Fruit fly (Drosophila melanogaster): ENCODE results near the gene Diap1.
A peak's percentile ranks its signal among the peaks of the same experiment; 100 is the strongest.

Diap1 gene

dm6 chr3L:16016911-16017310 lies 33.9 kb downstream of the Diap1 start (continued):
- TF ChIP-seq pan (optimal IDR thresholded peaks at IDR 0.05) (no peak), pan (GFP tag; optimal IDR thresholded peaks at IDR 0.05 in 1 of 2, IDR thresholded peaks at IDR 0.05 in 1 of 2) (no peak), NK7.1 (GFP tag; optimal IDR thresholded peaks at IDR 0.05) (no peak), CG8478 (optimal IDR thresholded peaks at IDR 0.05) (no peak), slp2 (GFP tag; optimal IDR thresholded peaks at IDR 0.05) (no peak), CG13624 (GFP tag; optimal IDR thresholded peaks at IDR 0.05) (no peak), z (GFP tag; IDR thresholded peaks at IDR 0.05) (no peak), schlank (tag; optimal IDR thresholded peaks at IDR 0.05) (no peak), CG1832 (GFP tag; optimal IDR thresholded peaks at IDR 0.05) (no peak), CG7357 (GFP tag; IDR thresholded peaks at IDR 0.05) (no peak), CG8089 (GFP tag; optimal IDR thresholded peaks at IDR 0.05) (no peak), Ravus (GFP tag; IDR thresholded peaks at IDR 0.05) (no peak), D (optimal IDR thresholded peaks at IDR 0.05) (no peak), D (GFP tag; optimal IDR thresholded peaks at IDR 0.05) (no peak), CG12104 (GFP tag; optimal IDR thresholded peaks at IDR 0.05) (no peak), so (GFP tag; IDR thresholded peaks at IDR 0.05) (no peak), CG9817 (tag; optimal IDR thresholded peaks at IDR 0.05) (no peak), CG4360 (GFP tag; IDR thresholded peaks at IDR 0.05) (no peak), h (optimal IDR thresholded peaks at IDR 0.05) (no peak)

DNA sequence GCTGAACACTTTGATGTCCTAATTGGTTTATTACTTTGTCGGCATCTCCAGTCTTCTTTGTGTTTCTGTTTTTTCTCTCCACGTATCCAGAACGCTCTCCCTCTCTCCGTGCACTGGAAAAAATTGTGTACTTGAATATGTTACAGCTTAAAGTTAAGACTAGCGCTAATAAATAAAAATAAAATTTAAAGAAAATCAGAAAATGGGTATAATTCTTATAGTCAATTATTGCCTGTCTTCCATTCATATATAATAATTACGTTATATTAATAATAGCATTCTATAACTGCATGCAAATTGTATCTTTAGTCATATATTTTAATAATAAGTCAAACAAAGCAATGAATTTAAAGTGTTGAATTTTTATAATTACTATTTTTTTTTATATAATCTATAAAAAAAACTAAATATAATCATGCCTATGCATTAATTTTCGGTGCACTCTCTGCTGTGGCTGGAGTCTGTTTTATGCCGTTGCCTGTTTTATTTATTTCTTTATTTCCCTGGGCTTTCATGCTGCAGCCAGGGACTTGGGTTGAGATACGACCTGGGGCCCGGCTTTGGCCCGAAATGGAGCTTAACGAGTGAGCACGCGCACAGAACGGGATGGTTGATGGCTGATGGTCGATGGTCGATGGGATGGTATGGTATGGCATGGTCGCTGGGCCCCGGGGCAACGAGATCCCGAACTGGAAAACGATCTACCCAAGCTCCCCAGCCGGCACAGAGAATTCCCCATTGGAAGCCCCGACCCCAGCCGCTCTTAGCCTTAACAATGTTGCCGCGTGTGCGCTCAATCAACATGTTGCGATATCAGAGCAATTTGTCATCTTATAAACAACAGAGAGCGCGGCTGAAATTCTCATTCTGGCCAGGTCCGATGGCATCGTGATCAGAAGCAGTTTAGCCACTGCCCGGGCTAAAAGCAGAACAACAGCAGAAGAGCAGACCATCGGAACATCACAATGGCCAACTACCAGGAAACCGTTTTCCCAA lies 34.8 kb downstream of the Diap1 start:
- no peak for TF ChIP-seq Bgb (GFP tag; IDR thresholded peaks at IDR 0.05; ENCODE audit: partially characterized antibody)
- TF ChIP-seq sug (tag; optimal IDR thresholded peaks at IDR 0.05): no peak
- TF ChIP-seq CG8924 (tag; optimal IDR thresholded peaks at IDR 0.05): peak; percentile 28
- peak; percentile 74 for TF ChIP-seq CG17829 (tag; optimal IDR thresholded peaks at IDR 0.05)
- TF ChIP-seq Rx (GFP tag; IDR thresholded peaks at IDR 0.05): no peak
- no peak for TF ChIP-seq BtbVII (GFP tag; optimal IDR thresholded peaks at IDR 0.05)
- TF ChIP-seq ro (GFP tag; IDR thresholded peaks at IDR 0.05): no peak
- TF ChIP-seq CG4404 (GFP tag; IDR thresholded peaks at IDR 0.05): no peak
- TF ChIP-seq nau (GFP tag; optimal IDR thresholded peaks at IDR 0.05): no peak
- TF ChIP-seq CG1024 (GFP tag; IDR thresholded peaks at IDR 0.05): 0 out of 2 replicates have a peak, but pooled peaks have one; percentile 2
- TF ChIP-seq CG10565 (GFP tag; optimal IDR thresholded peaks at IDR 0.05): no peak
- no peak for TF ChIP-seq D (optimal IDR thresholded peaks at IDR 0.05)
- TF ChIP-seq D (GFP tag; optimal IDR thresholded peaks at IDR 0.05): peak; percentile 5
- no peak for TF ChIP-seq sc (optimal IDR thresholded peaks at IDR 0.05)
- TF ChIP-seq sc (GFP tag; optimal IDR thresholded peaks at IDR 0.05): no peak
- no peak for TF ChIP-seq ssp (GFP tag; IDR thresholded peaks at IDR 0.05)
- peak in 1 of 3 experiments; percentile 69 for TF ChIP-seq lola (GFP tag; optimal IDR thresholded peaks at IDR 0.05)
- TF ChIP-seq CG7839 (tag; optimal IDR thresholded peaks at IDR 0.05): peak; percentile 30
- TF ChIP-seq Fer2 (tag; optimal IDR thresholded peaks at IDR 0.05): no peak
- no peak for TF ChIP-seq kay (GFP tag; optimal IDR thresholded peaks at IDR 0.05)
- no peak for TF ChIP-seq tx (GFP tag; optimal IDR thresholded peaks at IDR 0.05)
- no peak for TF ChIP-seq mld (GFP tag; IDR thresholded peaks at IDR 0.05; ENCODE audit: partially characterized antibody)
- no peak for TF ChIP-seq Lim3 (GFP tag; IDR thresholded peaks at IDR 0.05)
- no peak for TF ChIP-seq Kr (GFP tag; optimal IDR thresholded peaks at IDR 0.05)
- TF ChIP-seq CG6254 (GFP tag; optimal IDR thresholded peaks at IDR 0.05): no peak
- no peak for TF ChIP-seq en (GFP tag; optimal IDR thresholded peaks at IDR 0.05)
- TF ChIP-seq CG10267 (tag; optimal IDR thresholded peaks at IDR 0.05): peak; percentile 67
- TF ChIP-seq CG43689 (GFP tag; IDR thresholded peaks at IDR 0.05): no peak
- TF ChIP-seq exex (tag; optimal IDR thresholded peaks at IDR 0.05): no peak
- no peak for TF ChIP-seq CG6272 (GFP tag; IDR thresholded peaks at IDR 0.05)
- TF ChIP-seq Spps (tag; optimal IDR thresholded peaks at IDR 0.05): peak; percentile 35
- TF ChIP-seq CG16863 (GFP tag; optimal IDR thresholded peaks at IDR 0.05): no peak
- TF ChIP-seq grau (tag; optimal IDR thresholded peaks at IDR 0.05): peak; percentile 13
